Worm (Caenorhabditis elegans): ENCODE measurements around the gene F56D2.2.

F56D2.2 gene

DNA sequence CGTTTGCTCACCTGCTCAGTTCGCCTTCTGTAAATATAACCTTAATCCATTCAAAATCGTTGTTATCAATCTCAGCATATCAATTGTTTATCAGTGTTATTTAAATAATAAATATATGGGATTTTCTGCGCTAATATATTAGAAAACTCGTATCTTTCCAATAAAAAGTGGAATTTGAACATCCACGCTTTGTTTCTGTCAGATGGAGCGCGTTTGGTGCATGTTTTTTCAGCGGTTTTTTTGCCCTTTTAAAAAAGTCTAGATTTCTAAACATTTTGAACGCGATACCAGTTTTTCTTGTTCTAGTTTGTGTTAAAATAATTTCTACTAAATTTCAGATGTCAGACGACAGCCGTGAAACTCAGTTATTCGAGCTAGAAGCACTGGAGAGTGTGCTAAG is at the start of gene F56D2.2:
Gene F56D2.2 (plus strand): TSS at position 339 of the 400 bp plus-strand sequence.
- TF ChIP-seq unc-120 (tag; optimal IDR thresholded peaks at IDR 0.05; ENCODE audit: poor library complexity, severe bottlenecking) (no peak), mep-1 (tag; optimal IDR thresholded peaks at IDR 0.05) (peak; percentile 37), nhr-2 (tag; optimal IDR thresholded peaks at IDR 0.05) (peak; percentile 1), ceh-83 (GFP tag; optimal IDR thresholded peaks at IDR 0.05) (no peak), ham-2 (GFP tag; optimal IDR thresholded peaks at IDR 0.05) (no peak), sptf-1 (tag; optimal IDR thresholded peaks at IDR 0.05) (no peak), unc-62 (GFP tag; optimal IDR thresholded peaks at IDR 0.05) (no peak), flh-1 (GFP tag; optimal IDR thresholded peaks at IDR 0.05) (no peak)

DNA sequence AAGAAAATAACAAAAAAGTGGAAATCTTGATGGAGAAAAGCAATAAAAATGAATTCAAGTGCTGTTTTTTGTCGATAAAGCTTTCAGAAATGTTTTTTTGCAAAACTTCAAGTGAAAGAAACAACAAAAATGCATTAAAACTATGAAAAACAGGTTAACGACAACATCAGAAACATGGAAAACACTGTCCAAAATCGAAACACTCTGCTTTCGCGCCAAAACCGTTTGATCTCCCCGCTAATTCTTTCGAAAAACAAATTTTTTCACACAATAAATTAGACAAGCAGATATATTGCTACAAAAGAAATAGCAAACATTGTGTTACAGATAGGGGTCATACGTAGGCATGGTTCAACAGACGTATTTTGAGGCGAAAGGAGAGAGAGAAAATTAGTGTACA is 45.3 kb upstream of the F56D2.2 start:
- no peak for TF ChIP-seq unc-120 (tag; optimal IDR thresholded peaks at IDR 0.05; ENCODE audit: poor library complexity, severe bottlenecking)
- no peak for TF ChIP-seq tbx-8 (GFP tag; optimal IDR thresholded peaks at IDR 0.05)
- no peak for TF ChIP-seq flh-1 (GFP tag; optimal IDR thresholded peaks at IDR 0.05)
- no peak for TF ChIP-seq ceh-43 (GFP tag; optimal IDR thresholded peaks at IDR 0.05)
- TF ChIP-seq ham-2 (GFP tag; optimal IDR thresholded peaks at IDR 0.05), result no peak
- TF ChIP-seq sptf-1 (tag; optimal IDR thresholded peaks at IDR 0.05), result no peak
- TF ChIP-seq unc-39 (tag; optimal IDR thresholded peaks at IDR 0.05), result no peak
- no peak for TF ChIP-seq lin-13 (tag; optimal IDR thresholded peaks at IDR 0.05)
- TF ChIP-seq cnd-1 (tag; optimal IDR thresholded peaks at IDR 0.05), result no peak
- TF ChIP-seq snpc-4 (tag; optimal IDR thresholded peaks at IDR 0.05), result no peak
- no peak for TF ChIP-seq blmp-1 (tag; optimal IDR thresholded peaks at IDR 0.05)
- TF ChIP-seq ztf-11 (tag; optimal IDR thresholded peaks at IDR 0.05), result no peak
- no peak for TF ChIP-seq zip-8 (tag; optimal IDR thresholded peaks at IDR 0.05)
- TF ChIP-seq drap-1 (GFP tag; optimal IDR thresholded peaks at IDR 0.05), result no peak
- no peak for TF ChIP-seq ces-1 (GFP tag; optimal IDR thresholded peaks at IDR 0.05)

DNA sequence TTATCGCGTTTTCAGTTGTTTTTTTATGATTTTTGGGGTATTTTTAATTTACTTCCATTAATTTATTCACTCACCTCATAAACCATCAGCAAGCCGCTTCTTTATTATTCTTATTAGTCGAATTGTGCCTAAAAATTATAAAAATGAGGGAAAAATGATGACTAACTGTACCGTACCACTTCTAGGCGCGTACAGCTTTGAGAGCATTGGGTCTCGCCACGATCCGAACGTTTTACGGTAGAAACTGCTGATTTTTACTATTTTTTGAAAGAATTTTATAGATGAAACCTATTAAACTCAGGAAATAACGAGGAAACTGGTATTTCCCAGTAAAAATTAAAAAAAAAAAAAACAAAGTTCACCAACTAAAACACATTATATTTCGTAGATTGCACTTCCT is 44.0 kb upstream of the F56D2.2 start, which contains the start of gene D1044.6:
Gene D1044.6 (minus strand): TSS at position 128 of the 400 bp plus-strand sequence.
- TF ChIP-seq mep-1 (tag; optimal IDR thresholded peaks at IDR 0.05), result no peak
- TF ChIP-seq hlh-1 (tag; optimal IDR thresholded peaks at IDR 0.05), result no peak
- no peak for TF ChIP-seq nhr-12 (tag; optimal IDR thresholded peaks at IDR 0.05)

DNA sequence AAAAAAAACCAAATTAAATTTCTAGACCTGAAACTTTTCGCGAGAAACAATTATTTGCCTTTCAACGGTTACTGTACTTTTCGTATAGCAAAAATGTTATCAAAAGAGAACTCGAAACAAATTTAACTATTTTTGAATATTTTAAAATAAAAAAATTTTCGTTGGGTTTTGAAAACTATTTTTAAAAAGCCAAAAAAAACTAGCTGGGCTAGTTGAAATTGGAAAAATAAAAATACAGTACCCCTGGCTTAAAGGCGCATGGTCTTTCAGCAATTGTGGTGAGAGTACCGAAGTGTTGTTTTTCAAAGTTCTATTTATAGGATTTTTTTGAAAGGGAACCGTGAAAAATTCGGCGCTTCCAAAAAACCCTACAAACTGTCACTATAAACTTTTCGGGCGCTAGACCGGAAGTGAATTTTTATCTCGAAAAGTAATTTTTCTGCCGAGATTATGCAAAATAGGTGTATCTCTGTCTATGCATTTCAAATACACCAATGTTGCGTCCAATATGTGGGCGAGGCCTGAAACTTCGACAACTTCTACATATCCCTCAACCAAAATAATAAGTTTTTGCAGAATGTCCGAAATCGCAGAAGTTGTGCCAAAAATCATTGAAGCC is 43.2 kb upstream of the F56D2.2 start, which contains the start of gene D1044.1:
Gene D1044.1 (plus strand): TSS at position 569 of the 619 bp plus-strand sequence.
- TF ChIP-seq unc-120 (tag; optimal IDR thresholded peaks at IDR 0.05; ENCODE audit: poor library complexity, severe bottlenecking), result no peak
- TF ChIP-seq nhr-2 (tag; optimal IDR thresholded peaks at IDR 0.05), result no peak
- no peak for TF ChIP-seq unc-39 (tag; optimal IDR thresholded peaks at IDR 0.05)
- TF ChIP-seq tbx-8 (GFP tag; optimal IDR thresholded peaks at IDR 0.05), result no peak
- no peak for TF ChIP-seq ceh-83 (GFP tag; optimal IDR thresholded peaks at IDR 0.05)
- no peak for TF ChIP-seq blmp-1 (tag; optimal IDR thresholded peaks at IDR 0.05)
- TF ChIP-seq mls-2 (tag; optimal IDR thresholded peaks at IDR 0.05), result no peak
- no peak for TF ChIP-seq ztf-11 (tag; optimal IDR thresholded peaks at IDR 0.05)
- no peak for TF ChIP-seq sptf-1 (tag; optimal IDR thresholded peaks at IDR 0.05)
- TF ChIP-seq nhr-28 (tag; optimal IDR thresholded peaks at IDR 0.05), result no peak
- no peak for TF ChIP-seq ceh-39 (tag; optimal IDR thresholded peaks at IDR 0.05)

DNA sequence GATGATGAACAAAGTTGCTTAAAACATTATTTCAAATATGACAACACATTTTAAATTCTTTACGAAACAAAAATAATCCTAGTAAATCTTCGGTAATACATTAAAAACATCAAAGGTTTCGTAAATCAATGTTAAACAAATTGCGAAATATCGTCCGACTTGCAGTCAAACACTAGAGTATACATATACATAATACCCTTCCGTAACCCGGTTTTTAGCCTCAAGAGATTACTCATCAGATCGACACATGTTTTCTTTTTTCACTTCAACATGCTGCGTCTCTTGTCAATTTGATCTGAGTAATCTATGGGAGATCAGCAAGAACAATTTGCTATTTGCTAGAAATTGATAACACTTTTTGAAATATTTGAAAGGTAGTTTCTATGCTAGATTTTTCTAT is 40.8 kb upstream of the F56D2.2 start:
- no peak for TF ChIP-seq nhr-2 (tag; optimal IDR thresholded peaks at IDR 0.05)
- TF ChIP-seq ceh-39 (tag; optimal IDR thresholded peaks at IDR 0.05), result no peak
- no peak for TF ChIP-seq drap-1 (GFP tag; optimal IDR thresholded peaks at IDR 0.05)
- TF ChIP-seq elt-1 (tag; optimal IDR thresholded peaks at IDR 0.05; ENCODE audit: borderline replicate concordance, insufficient read depth), result no peak
- no peak for TF ChIP-seq cnd-1 (tag; optimal IDR thresholded peaks at IDR 0.05)
- no peak for TF ChIP-seq nhr-28 (tag; optimal IDR thresholded peaks at IDR 0.05)
- no peak for TF ChIP-seq tbx-8 (GFP tag; optimal IDR thresholded peaks at IDR 0.05)
- no peak for TF ChIP-seq lin-13 (tag; optimal IDR thresholded peaks at IDR 0.05)
- no peak for TF ChIP-seq ceh-83 (GFP tag; optimal IDR thresholded peaks at IDR 0.05)
- TF ChIP-seq sem-2 (GFP tag; optimal IDR thresholded peaks at IDR 0.05), result no peak
- TF ChIP-seq ceh-43 (GFP tag; optimal IDR thresholded peaks at IDR 0.05), result no peak
- TF ChIP-seq ces-1 (GFP tag; optimal IDR thresholded peaks at IDR 0.05), result no peak
- no peak for TF ChIP-seq blmp-1 (tag; optimal IDR thresholded peaks at IDR 0.05)
- TF ChIP-seq lin-32 (GFP tag; optimal IDR thresholded peaks at IDR 0.05), result no peak
- TF ChIP-seq mab-5 (tag; optimal IDR thresholded peaks at IDR 0.05), result no peak
- no peak for TF ChIP-seq nhr-237 (tag; optimal IDR thresholded peaks at IDR 0.05)
- TF ChIP-seq lsy-2 (tag; optimal IDR thresholded peaks at IDR 0.05), result no peak
- no peak for TF ChIP-seq unc-39 (tag; optimal IDR thresholded peaks at IDR 0.05)
- TF ChIP-seq pha-4 (tag; optimal IDR thresholded peaks at IDR 0.05), result no peak
